Worm (Caenorhabditis elegans) whole organism, L4/young adult: ENCODE measurements around the gene sknr-1.

Experiments used
- W03F9.2 ChIP-seq: fragments of 150-350 bp; optimal IDR thresholded peaks from 2 replicates; lab custom pipeline; 2014; ENCODE audit warnings: missing biosample characterization, missing genetic modification characterization
- dao-5 ChIP-seq: sonication (generic microtip); optimal IDR thresholded peaks from 2 replicates; lab custom pipeline; 2016; ENCODE audit warnings: missing genotype, missing genetic modification characterization, moderate library complexity, missing compliant biosample characterization
- him-1 ChIP-seq: sonication (generic microtip); optimal IDR thresholded peaks from 2 replicates; lab custom pipeline; 2016; ENCODE audit warnings: missing genotype, missing genetic modification reagents, missing genetic modification characterization, missing compliant biosample characterization

- TF ChIP-seq dao-5 (tag; lab: Kevin White, UChicago) (no peak), him-1 (no peak), W03F9.2 (no peak)
Measured at ce11 chrV:2573108-2573507, 52.2 kb downstream of the sknr-1 start, which contains the start of gene srj-20.
